Fruit fly (Drosophila melanogaster): ENCODE data around the gene CG14963.

The CG14963 gene

DNA sequence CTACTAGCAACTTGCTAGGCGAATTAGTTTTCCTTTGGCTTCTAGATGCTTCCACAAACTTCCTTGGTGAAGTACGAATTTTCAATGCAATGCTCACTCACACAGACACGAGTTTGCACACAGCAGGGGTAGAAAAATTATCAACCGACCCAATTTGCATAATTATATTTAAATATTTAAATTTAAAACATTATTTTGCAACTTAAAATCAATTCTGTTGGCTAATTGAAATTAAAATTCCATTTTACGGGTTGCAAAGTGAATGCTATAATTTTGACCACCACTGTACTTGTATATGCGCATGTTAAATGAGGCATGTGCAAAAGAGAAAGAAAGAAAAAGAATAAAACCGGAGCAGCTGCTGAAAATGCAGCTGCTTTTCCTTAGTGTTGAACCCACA, 21.7 kb upstream of the CG14963 start:
- TF ChIP-seq CG2678 (tag; optimal IDR thresholded peaks at IDR 0.05) = peak; percentile 96
- peak; percentile 96 for TF ChIP-seq Sox102F (GFP tag; optimal IDR thresholded peaks at IDR 0.05)
- TF ChIP-seq dm (GFP tag; optimal IDR thresholded peaks at IDR 0.05) = no peak
- no peak for TF ChIP-seq CG6791 (GFP tag; IDR thresholded peaks at IDR 0.05; ENCODE audit: partially characterized antibody)
- TF ChIP-seq Oli (tag; optimal IDR thresholded peaks at IDR 0.05) = peak; percentile 93
- TF ChIP-seq dmrt99B (tag; optimal IDR thresholded peaks at IDR 0.05) = peak; percentile 96
- no peak for TF ChIP-seq chinmo (GFP tag; IDR thresholded peaks at IDR 0.05; ENCODE audit: partially characterized antibody)
- peak; percentile 14 for TF ChIP-seq fu2 (GFP tag; optimal IDR thresholded peaks at IDR 0.05)
- TF ChIP-seq CG18476 (GFP tag; optimal IDR thresholded peaks at IDR 0.05) = peak; percentile 86
- TF ChIP-seq en (GFP tag; optimal IDR thresholded peaks at IDR 0.05) = peak; percentile 24
- peak; percentile 89 for TF ChIP-seq CG10267 (tag; optimal IDR thresholded peaks at IDR 0.05)
- TF ChIP-seq gfzf (GFP tag; optimal IDR thresholded peaks at IDR 0.05) = no peak
- peak; percentile 79 for TF ChIP-seq CrebB (tag; optimal IDR thresholded peaks at IDR 0.05)
- no peak for TF ChIP-seq emc (GFP tag; optimal IDR thresholded peaks at IDR 0.05)
- no peak for TF ChIP-seq CG17912 (GFP tag; optimal IDR thresholded peaks at IDR 0.05)
- TF ChIP-seq CG17612 (GFP tag; IDR thresholded peaks at IDR 0.05) = peak; percentile 70
- peak; percentile 73 for TF ChIP-seq CG8359 (GFP tag; optimal IDR thresholded peaks at IDR 0.05; ENCODE audit: borderline replicate concordance)
- TF ChIP-seq gro (GFP tag; optimal IDR thresholded peaks at IDR 0.05) = peak; percentile 42
- TF ChIP-seq hb (GFP tag; IDR thresholded peaks at IDR 0.05; ENCODE audit: partially characterized antibody) = no peak
- peak; percentile 79 for TF ChIP-seq bab2 (GFP tag; optimal IDR thresholded peaks at IDR 0.05)
- TF ChIP-seq Xbp1 (GFP tag; optimal IDR thresholded peaks at IDR 0.05) = peak; percentile 93
- TF ChIP-seq CG7745 (tag; optimal IDR thresholded peaks at IDR 0.05) = peak; percentile 56
- TF ChIP-seq Max (GFP tag; optimal IDR thresholded peaks at IDR 0.05) = peak; percentile 86
- peak; percentile 68 for TF ChIP-seq trh (GFP tag; optimal IDR thresholded peaks at IDR 0.05)
- TF ChIP-seq CG33213 (GFP tag; optimal IDR thresholded peaks at IDR 0.05) = peak; percentile 57
- peak; percentile 96 for TF ChIP-seq sens (GFP tag)
- TF ChIP-seq CG31365 (tag; optimal IDR thresholded peaks at IDR 0.05) = peak; percentile 72
- TF ChIP-seq PHDP (tag; optimal IDR thresholded peaks at IDR 0.05) = peak; percentile 95
- TF ChIP-seq bbx (GFP tag; IDR thresholded peaks at IDR 0.05; ENCODE audit: partially characterized antibody) = no peak
- peak; percentile 90 for TF ChIP-seq Hand (GFP tag; optimal IDR thresholded peaks at IDR 0.05)
- peak; percentile 43 for TF ChIP-seq NC2β (GFP tag; optimal IDR thresholded peaks at IDR 0.05)
- peak; percentile 92 for TF ChIP-seq sens-2 (GFP tag; IDR thresholded peaks at IDR 0.05)
- peak; percentile 87 for TF ChIP-seq CG10654 (GFP tag; optimal IDR thresholded peaks at IDR 0.05)
- peak; percentile 77 for TF ChIP-seq CG43689 (GFP tag; IDR thresholded peaks at IDR 0.05)
- peak; percentile 29 for TF ChIP-seq jumu (GFP tag; optimal IDR thresholded peaks at IDR 0.05)
- TF ChIP-seq cwo (GFP tag; optimal IDR thresholded peaks at IDR 0.05) = peak; percentile 89
- TF ChIP-seq Lpt (GFP tag; optimal IDR thresholded peaks at IDR 0.05) = no peak
- peak; percentile 79 for TF ChIP-seq ssp (GFP tag; IDR thresholded peaks at IDR 0.05)
- peak; percentile 81 for TF ChIP-seq CG11085 (GFP tag; IDR thresholded peaks at IDR 0.05)
- TF ChIP-seq Dll (GFP tag; IDR thresholded peaks at IDR 0.05; ENCODE audit: partially characterized antibody) = no peak
- no peak for TF ChIP-seq sqz (GFP tag; optimal IDR thresholded peaks at IDR 0.05)
- peak; percentile 92 for TF ChIP-seq CG11247 (GFP tag; IDR thresholded peaks at IDR 0.05)
- peak; percentile 89 for TF ChIP-seq run (tag; optimal IDR thresholded peaks at IDR 0.05)
- TF ChIP-seq CG7839 (tag; optimal IDR thresholded peaks at IDR 0.05) = peak; percentile 95
- TF ChIP-seq Myb (GFP tag; optimal IDR thresholded peaks at IDR 0.05) = peak; percentile 32
- peak; percentile 95 for TF ChIP-seq CG12391 (tag; optimal IDR thresholded peaks at IDR 0.05)
- TF ChIP-seq bcd (GFP tag; optimal IDR thresholded peaks at IDR 0.05) = peak; percentile 90
- peak; percentile 72 for TF ChIP-seq E2f2 (GFP tag; IDR thresholded peaks at IDR 0.05)
- TF ChIP-seq CG12104 (GFP tag; optimal IDR thresholded peaks at IDR 0.05) = peak; percentile 89
- peak; percentile 95 for TF ChIP-seq unpg (GFP tag; optimal IDR thresholded peaks at IDR 0.05)
